Worm (Caenorhabditis elegans) whole organism, L4/young adult: ENCODE results near the gene Y73C8C.3.
"Not testable (repeated sequence)": the region's sequence is repeated elsewhere in the genome, so short reads cannot be mapped to it uniquely, and the experiment has no call there.

Experiments
- W03F9.2 ChIP-seq: fragments of 150-350 bp; optimal IDR thresholded peaks from 2 replicates; lab custom pipeline; 2014; ENCODE audit warnings: missing biosample characterization, missing genetic modification characterization
- dao-5 ChIP-seq: sonication (generic microtip); optimal IDR thresholded peaks from 2 replicates; lab custom pipeline; 2016; ENCODE audit warnings: missing genotype, missing genetic modification characterization, moderate library complexity, missing compliant biosample characterization
- him-1 ChIP-seq: sonication (generic microtip); optimal IDR thresholded peaks from 2 replicates; lab custom pipeline; 2016; ENCODE audit warnings: missing genotype, missing genetic modification reagents, missing genetic modification characterization, missing compliant biosample characterization

ce11 chrV:3102049-3102448 is 13.0 kb upstream of the Y73C8C.3 start, which contains the start of gene Y73C8C.4:
- TF ChIP-seq dao-5, W03F9.2, him-1 (tag; lab: Kevin White, UChicago): not testable (repeated sequence)
